Fruit fly (Drosophila melanogaster): ENCODE data around the gene CG10588.

- TF ChIP-seq Nf-YA (GFP tag; IDR thresholded peaks at IDR 0.05) (no peak), h (optimal IDR thresholded peaks at IDR 0.05) (no peak), sc (optimal IDR thresholded peaks at IDR 0.05) (no peak), sc (GFP tag; optimal IDR thresholded peaks at IDR 0.05) (no peak), Fer2 (tag; optimal IDR thresholded peaks at IDR 0.05) (no peak), Mrtf (GFP tag; IDR thresholded peaks at IDR 0.05) (no peak), CG13775 (GFP tag; optimal IDR thresholded peaks at IDR 0.05) (no peak), Ravus (GFP tag; IDR thresholded peaks at IDR 0.05) (no peak), psq (GFP tag; optimal IDR thresholded peaks at IDR 0.05) (no peak), Fer1 (GFP tag; optimal IDR thresholded peaks at IDR 0.05) (no peak), YL-1 (GFP tag; optimal IDR thresholded peaks at IDR 0.05) (no peak)
Observed at dm6 chr3L:20970563-20970962, 13.8 kb downstream of the CG10588 start, which contains the start of gene CG33287.

Measured in whole organism, embryonic.